Worm (Caenorhabditis elegans) whole organism, midembryonic: Measurements from ENCODE around the gene F52D2.5.

Experiments used
- ref-1 ChIP-seq: fragments of 200-800 bp; sonication (Bioruptor generic); conservative IDR thresholded peaks from 2 replicates; pipeline ENCODE4 v1.3.6; 2022; ENCODE audit warnings: missing genetic modification reagents, missing genetic modification characterization, missing compliant biosample characterization
- ztf-23 ChIP-seq: fragments of 200-800 bp; sonication (Bioruptor generic); IDR thresholded peaks from 2 replicates; pipeline ENCODE4 v1.3.6; 2022; ENCODE audit warnings: missing genetic modification reagents, missing genetic modification characterization, missing compliant biosample characterization

DNA sequence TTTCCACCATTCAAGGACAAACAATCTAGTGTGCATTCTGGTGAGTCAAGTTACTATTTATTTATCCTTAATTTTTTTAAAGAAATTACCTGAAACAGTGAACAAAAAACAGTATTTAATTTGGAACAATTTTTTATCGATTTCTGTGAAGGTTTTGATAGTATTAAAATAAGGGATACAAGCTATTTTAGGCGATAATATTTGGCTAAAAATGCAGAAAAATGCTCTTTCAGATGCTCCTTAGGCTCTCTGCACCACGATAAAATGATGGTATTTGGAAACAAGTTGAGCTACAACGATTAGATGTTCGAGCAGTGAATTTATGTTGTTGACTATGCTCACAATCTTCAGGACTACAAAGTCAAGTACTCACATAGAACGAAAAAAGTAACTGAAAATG lies 1.1 kb upstream of the F52D2.5 start, which contains the start of gene F52D2.6:
- no peak for TF ChIP-seq ref-1
- no peak for TF ChIP-seq ztf-23 (GFP tag; lab: Robert Waterston, UW)
